Fruit fly (Drosophila melanogaster) whole organism: ENCODE measurements around the gene Amacr.

Experiments
- CG8478 ChIP-seq: fragments of >200 bp; optimal IDR thresholded peaks from 2 replicates; lab custom pipeline; 2018; ENCODE audit warnings: inconsistent platforms
- Dll ChIP-seq: fragments of >200 bp; optimal IDR thresholded peaks from 2 replicates; lab custom pipeline; 2017
- EcR ChIP-seq, 2 experiments: fragments of >200 bp; optimal IDR thresholded peaks; 2 replicates each; lab custom pipeline; 2017; ENCODE audit warnings: missing biosample characterization in 2 of 2, missing genetic modification characterization in 2 of 2, missing genetic modification reagents in 2 of 2
- pan ChIP-seq: fragments of >200 bp; optimal IDR thresholded peaks from 2 replicates; lab custom pipeline; 2017
- psq ChIP-seq: fragments of >200 bp; optimal IDR thresholded peaks from 2 replicates; lab custom pipeline; 2017
- usp ChIP-seq: fragments of >200 bp; optimal IDR thresholded peaks from 2 replicates; lab custom pipeline; 2017; ENCODE audit warnings: missing biosample characterization, missing genetic modification characterization, mixed read lengths

The Amacr gene

DNA sequence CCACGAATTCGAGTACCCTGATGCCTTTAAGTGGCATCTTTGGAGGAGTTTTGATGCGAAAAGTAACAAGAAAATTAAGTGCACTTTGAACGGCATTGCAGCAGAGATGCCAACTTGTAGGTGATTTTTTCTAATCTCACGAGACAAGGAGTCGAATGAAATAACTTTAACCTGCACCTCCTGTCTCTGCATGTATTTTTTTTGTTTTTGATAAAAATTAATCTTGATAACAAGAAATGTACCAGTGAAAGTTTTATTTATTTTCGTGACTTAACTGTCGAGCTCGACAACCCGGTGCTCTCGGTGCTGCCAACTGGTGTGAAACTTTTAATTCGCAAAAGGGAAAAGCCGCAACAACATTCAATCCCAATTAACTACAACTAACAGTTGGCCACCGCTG, at the start of gene Amacr, which contains the start of gene Ns4:
TSS of gene Amacr (minus strand) at position 182 of the 400 bp plus-strand sequence.
TSS of gene Ns4 (plus strand) at position 317 of the 400 bp plus-strand sequence.
- no peak for TF ChIP-seq pan (lab: Kevin White, UChicago)
- TF ChIP-seq psq (lab: Kevin White, UChicago), result no peak
- no peak for TF ChIP-seq EcR (GFP tag; optimal IDR thresholded peaks at IDR 0.05; lab: Kevin White, UChicago)
- TF ChIP-seq CG8478 (lab: Kevin White, UChicago), result no peak

DNA sequence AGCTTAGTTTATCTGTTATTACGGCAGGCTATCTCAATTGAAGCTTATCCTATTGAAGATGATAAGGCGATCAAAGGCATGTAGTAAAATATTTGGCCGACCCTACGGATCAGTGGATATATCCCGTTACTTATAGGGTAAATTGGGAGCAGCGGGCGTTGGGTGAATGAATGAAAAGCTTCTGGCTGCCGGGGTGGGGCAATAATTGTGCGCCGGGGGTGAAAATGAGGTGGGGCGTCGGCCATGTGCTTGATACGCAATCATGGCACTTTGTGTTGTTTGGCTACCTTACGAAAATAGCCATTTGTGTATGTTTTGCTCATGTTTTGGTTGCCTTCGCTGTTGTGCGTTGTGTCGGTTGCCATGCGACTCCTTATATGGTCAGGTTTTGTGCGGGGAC, 49.7 kb upstream of the Amacr start:
- TF ChIP-seq psq (lab: Kevin White, UChicago), result no peak
- no peak for TF ChIP-seq CG8478 (lab: Kevin White, UChicago)
- TF ChIP-seq EcR (GFP tag; optimal IDR thresholded peaks at IDR 0.05; lab: Kevin White, UChicago), result no peak
- TF ChIP-seq pan (lab: Kevin White, UChicago), result no peak

DNA sequence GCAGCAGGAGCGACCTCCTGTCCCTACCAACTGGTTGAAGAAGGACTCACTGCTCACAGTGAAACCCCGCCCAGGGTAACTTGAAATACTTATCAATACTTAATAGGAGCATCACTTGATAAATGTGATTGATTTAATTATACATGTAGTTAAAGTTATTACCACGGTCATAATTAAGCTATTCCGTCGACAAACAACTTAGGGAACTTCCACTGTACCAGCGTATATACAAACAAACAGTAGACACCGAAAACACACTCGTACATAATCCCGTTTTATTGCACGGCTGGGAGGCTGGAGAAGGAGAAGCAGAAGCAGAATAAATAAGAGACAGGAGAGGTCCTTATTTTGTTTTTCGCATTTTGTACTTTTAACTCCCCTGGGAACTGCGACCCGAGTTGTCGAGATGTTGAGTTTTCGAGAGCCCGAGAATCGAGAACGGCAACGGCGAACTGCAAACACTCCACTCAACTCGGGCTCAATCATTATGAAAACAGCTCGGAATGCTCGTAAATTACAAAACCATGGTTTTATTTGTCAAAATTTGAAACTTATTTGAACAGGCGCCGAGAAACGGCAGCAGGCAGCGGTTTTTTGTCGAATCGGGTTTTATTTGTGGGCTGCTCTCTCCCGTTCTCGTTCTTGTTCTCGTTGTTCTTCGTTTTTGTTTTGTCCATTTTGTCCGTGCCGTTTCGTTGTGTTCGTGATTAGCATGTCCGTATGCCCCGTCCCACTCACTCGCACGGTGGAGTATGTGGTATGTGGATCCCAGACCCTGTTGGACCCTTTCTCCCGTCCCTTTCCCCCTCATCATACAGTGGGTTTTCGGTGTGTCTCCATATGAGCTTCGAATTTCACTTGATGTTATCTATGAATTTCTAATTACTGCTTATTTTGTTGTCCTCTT, 48.1 kb upstream of the Amacr start:
- no peak for TF ChIP-seq EcR (GFP tag; optimal IDR thresholded peaks at IDR 0.05; lab: Kevin White, UChicago)
- TF ChIP-seq psq (lab: Kevin White, UChicago), result no peak
- no peak for TF ChIP-seq Dll
- TF ChIP-seq usp (GFP tag; lab: Kevin White, UChicago), result no peak
- no peak for TF ChIP-seq pan (lab: Kevin White, UChicago)
- no peak for TF ChIP-seq CG8478 (lab: Kevin White, UChicago)

DNA sequence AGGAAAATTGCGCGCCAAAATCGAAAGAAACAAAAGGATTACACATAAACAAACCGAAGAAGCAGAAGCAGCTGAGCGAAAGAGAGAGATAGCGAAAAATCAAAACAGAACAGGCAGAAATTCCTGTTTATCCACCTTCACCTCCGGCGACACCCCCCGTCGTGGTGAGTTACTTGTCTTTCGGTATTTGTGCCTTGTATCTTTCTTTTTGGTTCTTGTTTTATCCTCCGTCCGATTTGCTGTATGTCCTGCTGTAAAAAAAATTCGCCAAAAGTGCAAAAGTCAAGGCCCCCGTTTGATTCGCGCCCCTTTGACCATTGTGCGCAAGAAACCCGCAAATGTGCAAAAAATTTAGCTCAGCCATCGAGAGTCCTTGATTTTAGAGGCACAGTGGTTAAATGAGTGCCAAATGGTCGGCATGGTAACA, 46.2 kb upstream of the Amacr start:
- no peak for TF ChIP-seq CG8478 (lab: Kevin White, UChicago)
- TF ChIP-seq usp (GFP tag; lab: Kevin White, UChicago), result no peak
- no peak for TF ChIP-seq Dll
- no peak for TF ChIP-seq psq (lab: Kevin White, UChicago)

DNA sequence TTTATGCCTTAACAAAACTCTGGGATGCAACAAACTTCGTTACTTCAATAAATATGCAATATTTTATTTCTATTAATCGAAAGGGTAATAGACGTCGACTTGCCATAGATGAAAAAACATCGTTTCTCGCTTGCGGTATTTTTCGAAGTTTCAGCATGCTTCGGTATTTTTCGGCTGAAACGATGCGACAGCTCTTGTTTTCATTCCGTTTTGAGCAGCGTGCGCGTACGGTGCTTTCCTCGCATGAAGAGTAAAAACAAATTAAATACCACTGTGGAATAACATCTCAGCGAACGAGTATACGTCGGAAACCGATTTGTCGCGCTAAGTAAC, 45.3 kb upstream of the Amacr start, which contains the start of gene CG9328:
TSS of gene CG9328 (plus strand) at position 201 of the 333 bp plus-strand sequence.
- no peak for TF ChIP-seq usp (GFP tag; lab: Kevin White, UChicago)

DNA sequence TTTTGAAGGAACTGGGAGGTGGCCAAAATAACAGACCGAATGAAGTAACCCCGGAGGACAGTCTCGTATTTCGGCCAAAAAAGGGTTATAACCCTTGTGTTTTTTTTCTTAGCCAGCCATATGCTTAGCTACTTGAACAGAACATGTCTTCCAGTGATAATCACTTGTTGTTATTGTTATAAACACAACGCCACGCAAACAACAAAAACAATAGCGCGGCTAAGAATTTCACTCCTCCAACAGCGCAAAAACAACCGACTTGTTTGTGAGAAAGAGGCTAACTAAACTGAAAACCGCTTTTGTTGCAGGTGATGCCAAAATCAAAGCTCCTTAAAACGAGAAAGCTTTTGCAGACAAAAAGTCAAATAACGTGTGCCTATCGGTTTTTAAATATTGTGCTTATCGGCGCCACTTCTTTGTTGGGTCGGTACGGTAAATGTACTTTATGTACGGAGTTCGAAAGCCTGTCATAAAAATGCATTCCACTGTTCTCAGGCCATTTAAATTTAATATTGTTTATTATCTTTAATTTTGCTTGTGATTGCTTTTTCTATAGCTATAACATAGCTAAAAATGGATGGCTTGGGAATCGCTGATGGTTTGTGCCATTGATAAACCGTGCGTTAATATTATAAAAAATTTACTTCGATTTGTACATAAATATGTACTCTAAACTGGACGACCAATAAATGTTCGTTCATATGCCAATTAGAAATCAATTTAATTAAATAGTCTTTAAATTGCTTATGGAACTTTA, 44.8 kb upstream of the Amacr start, which contains the start of gene vari:
TSS of gene vari (minus strand) at position 285 of the 757 bp plus-strand sequence.
- TF ChIP-seq psq (lab: Kevin White, UChicago) (no peak), EcR (GFP tag; optimal IDR thresholded peaks at IDR 0.05; lab: Kevin White, UChicago) (no peak)

DNA sequence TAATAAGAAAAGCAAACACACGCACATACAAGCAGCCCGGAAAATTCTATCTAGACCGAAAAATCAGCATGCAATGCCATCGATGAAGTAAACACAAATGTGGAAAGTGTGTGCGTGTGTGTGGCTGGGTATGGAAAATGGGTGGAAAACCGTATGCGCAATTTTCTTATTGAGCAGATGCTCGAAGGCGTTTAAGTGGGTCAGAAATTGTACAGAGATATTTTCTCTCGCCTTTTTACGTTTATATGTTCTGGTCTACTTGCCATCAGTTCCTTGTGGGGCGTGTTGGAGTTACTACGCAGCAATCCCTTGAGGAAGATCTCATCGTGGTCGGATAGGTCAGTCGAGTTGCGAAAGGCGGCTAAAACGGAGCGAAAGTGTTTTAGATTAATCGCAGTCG, 43.6 kb upstream of the Amacr start:
- no peak for TF ChIP-seq Dll
- TF ChIP-seq CG8478 (lab: Kevin White, UChicago), result no peak
- no peak for TF ChIP-seq EcR (GFP tag; optimal IDR thresholded peaks at IDR 0.05; lab: Kevin White, UChicago)
- TF ChIP-seq usp (GFP tag; lab: Kevin White, UChicago), result no peak
- TF ChIP-seq pan (lab: Kevin White, UChicago), result no peak
- TF ChIP-seq psq (lab: Kevin White, UChicago), result no peak

DNA sequence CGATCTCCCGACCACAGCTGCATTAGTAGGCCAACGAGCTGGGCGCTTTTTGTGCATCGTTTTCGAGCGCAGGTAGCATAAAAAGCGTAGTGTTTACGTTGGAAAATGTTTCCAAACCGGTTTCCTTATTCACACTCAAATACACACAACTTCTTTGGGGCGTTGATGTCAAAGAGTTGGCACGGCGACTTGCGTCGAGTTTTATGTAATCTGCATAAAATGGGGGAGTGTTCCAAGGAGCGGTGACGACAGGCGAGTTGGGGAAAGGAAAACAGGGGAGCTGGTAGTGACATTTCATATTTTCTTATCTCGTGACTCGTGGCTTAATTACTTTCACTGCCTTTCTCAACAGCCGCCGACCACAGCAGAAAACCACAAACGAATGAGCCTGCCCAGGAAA, 42.5 kb upstream of the Amacr start:
- no peak for TF ChIP-seq CG8478 (lab: Kevin White, UChicago)
- no peak for TF ChIP-seq pan (lab: Kevin White, UChicago)
- TF ChIP-seq Dll, result no peak
- TF ChIP-seq psq (lab: Kevin White, UChicago), result no peak
- no peak for TF ChIP-seq usp (GFP tag; lab: Kevin White, UChicago)
- TF ChIP-seq EcR (GFP tag; optimal IDR thresholded peaks at IDR 0.05; lab: Kevin White, UChicago), result no peak

DNA sequence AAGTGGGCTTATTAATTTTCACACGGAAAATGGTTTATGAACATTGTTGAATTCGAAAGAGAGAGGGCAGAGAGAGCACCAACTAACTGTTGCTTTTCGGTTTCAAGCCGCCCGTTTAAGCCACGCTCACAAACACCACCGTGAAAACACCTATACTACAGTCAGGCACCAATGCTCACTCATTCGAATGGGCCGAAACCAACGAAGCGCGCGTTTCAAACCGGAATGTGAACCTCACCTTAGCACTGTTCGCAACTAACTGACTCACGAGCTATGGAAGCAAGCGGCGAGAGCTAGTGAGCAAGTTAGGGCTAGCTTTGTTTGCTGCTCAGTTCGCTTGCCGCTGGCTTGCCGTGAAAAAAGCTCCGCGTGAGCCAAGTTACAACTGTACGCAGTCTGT, 41.7 kb upstream of the Amacr start:
- TF ChIP-seq usp (GFP tag; lab: Kevin White, UChicago), result no peak
- no peak for TF ChIP-seq EcR (GFP tag; optimal IDR thresholded peaks at IDR 0.05; lab: Kevin White, UChicago)
- TF ChIP-seq CG8478 (lab: Kevin White, UChicago), result no peak
- TF ChIP-seq psq (lab: Kevin White, UChicago), result no peak
- no peak for TF ChIP-seq pan (lab: Kevin White, UChicago)
- TF ChIP-seq Dll, result no peak

DNA sequence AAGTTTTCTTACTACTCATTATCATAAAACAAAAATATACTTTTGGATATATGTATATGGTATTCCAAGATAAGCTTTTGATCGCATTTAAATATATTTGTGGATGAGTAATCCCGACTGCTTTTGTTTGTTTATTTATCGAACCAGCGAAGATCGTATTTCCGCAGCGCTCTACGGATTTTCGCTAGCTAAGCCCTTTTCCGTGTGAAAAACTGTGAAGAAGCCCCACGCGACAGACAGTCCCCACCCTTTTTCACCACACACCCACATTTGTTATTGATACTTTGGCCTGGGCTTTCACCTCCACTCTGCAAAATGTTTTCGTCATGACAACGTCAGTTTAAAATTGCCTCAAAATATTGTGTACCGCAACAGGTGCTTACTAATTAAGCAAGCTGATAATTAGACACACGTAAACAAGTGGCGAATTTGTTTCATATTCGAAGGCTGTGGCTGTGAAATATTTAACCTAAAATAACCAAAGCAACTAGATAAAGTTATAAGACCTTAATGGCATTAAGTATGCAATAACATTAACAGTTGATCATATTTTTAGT, 40.9 kb upstream of the Amacr start:
- TF ChIP-seq usp (GFP tag; lab: Kevin White, UChicago) (no peak), pan (lab: Kevin White, UChicago) (no peak), psq (lab: Kevin White, UChicago) (no peak), EcR (GFP tag; optimal IDR thresholded peaks at IDR 0.05; lab: Kevin White, UChicago) (no peak), Dll (no peak), CG8478 (lab: Kevin White, UChicago) (no peak)

DNA sequence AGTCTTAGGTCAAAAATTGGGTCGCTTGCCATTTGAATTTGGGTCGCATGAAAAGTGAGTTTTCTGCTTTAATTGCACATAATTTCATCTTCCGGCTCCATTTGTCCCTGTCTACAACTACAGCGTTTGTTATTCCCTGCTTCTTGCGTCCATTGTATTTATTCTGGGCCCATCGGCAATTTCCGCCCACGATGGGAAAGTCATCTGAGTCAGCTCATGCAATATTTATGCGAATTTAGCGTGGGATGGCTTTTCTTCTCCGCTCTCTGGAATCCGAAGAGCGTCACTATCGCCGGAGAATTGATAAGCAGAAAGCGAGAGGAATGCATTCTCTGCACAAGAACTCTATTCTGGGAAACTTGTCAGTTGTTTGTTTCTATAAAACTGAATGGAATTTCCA, 40.4 kb upstream of the Amacr start:
- TF ChIP-seq pan (lab: Kevin White, UChicago) (no peak), Dll (no peak), usp (GFP tag; lab: Kevin White, UChicago) (no peak), psq (lab: Kevin White, UChicago) (no peak), EcR (GFP tag; optimal IDR thresholded peaks at IDR 0.05; lab: Kevin White, UChicago) (no peak), CG8478 (lab: Kevin White, UChicago) (no peak)
